Worm (Caenorhabditis elegans): Measurements from ENCODE around the gene Y79H2A.2.

Y79H2A.2 gene

ce11 chrIII:12015183-12015582 lies 15.4 kb downstream of the Y79H2A.2 start:
- TF ChIP-seq ztf-4 (tag; optimal IDR thresholded peaks at IDR 0.05) (no peak), peb-1 (tag; optimal IDR thresholded peaks at IDR 0.05) (no peak), fos-1 (tag; optimal IDR thresholded peaks at IDR 0.05) (no peak), nhr-129 (tag; optimal IDR thresholded peaks at IDR 0.05) (no peak), nhr-23 (tag; optimal IDR thresholded peaks at IDR 0.05) (no peak), nhr-12 (tag; optimal IDR thresholded peaks at IDR 0.05) (no peak), mbf-1 (tag; optimal IDR thresholded peaks at IDR 0.05) (no peak), nhr-6 (tag; optimal IDR thresholded peaks at IDR 0.05) (no peak), mdl-1 (tag; optimal IDR thresholded peaks at IDR 0.05) (no peak), sma-3 (GFP tag; optimal IDR thresholded peaks at IDR 0.05) (no peak), unc-39 (tag; optimal IDR thresholded peaks at IDR 0.05) (no peak), nhr-10 (tag; optimal IDR thresholded peaks at IDR 0.05) (no peak), ztf-11 (tag; optimal IDR thresholded peaks at IDR 0.05) (no peak), unc-62 (GFP tag; optimal IDR thresholded peaks at IDR 0.05) (no peak), ceh-82 (tag; optimal IDR thresholded peaks at IDR 0.05) (no peak), nhr-25 (tag; optimal IDR thresholded peaks at IDR 0.05) (no peak)

ce11 chrIII:12014503-12014902 lies 16.1 kb downstream of the Y79H2A.2 start:
- TF ChIP-seq nhr-25 (tag; optimal IDR thresholded peaks at IDR 0.05), result peak; percentile 72
- no peak for TF ChIP-seq blmp-1 (tag; optimal IDR thresholded peaks at IDR 0.05; ENCODE audit: insufficient read depth)
- TF ChIP-seq sem-4 (tag; optimal IDR thresholded peaks at IDR 0.05), result peak; percentile 52
- no peak for TF ChIP-seq ceh-82 (tag; optimal IDR thresholded peaks at IDR 0.05)

ce11 chrIII:12013718-12014117 lies 16.9 kb downstream of the Y79H2A.2 start:
- TF ChIP-seq elt-1 (tag; optimal IDR thresholded peaks at IDR 0.05), result no peak
- TF ChIP-seq F13H6.1 (tag; optimal IDR thresholded peaks at IDR 0.05), result no peak
- TF ChIP-seq nhr-21 (tag; optimal IDR thresholded peaks at IDR 0.05), result no peak
- no peak for TF ChIP-seq nhr-23 (tag; optimal IDR thresholded peaks at IDR 0.05)
- TF ChIP-seq zag-1 (tag; optimal IDR thresholded peaks at IDR 0.05), result no peak
- TF ChIP-seq unc-55 (GFP tag; optimal IDR thresholded peaks at IDR 0.05), result no peak
- TF ChIP-seq mbf-1 (tag; optimal IDR thresholded peaks at IDR 0.05), result no peak
- no peak for TF ChIP-seq snpc-4 (tag; optimal IDR thresholded peaks at IDR 0.05)
- TF ChIP-seq lin-13 (GFP tag; optimal IDR thresholded peaks at IDR 0.05), result no peak
- no peak for TF ChIP-seq ceh-16 (tag; optimal IDR thresholded peaks at IDR 0.05)
- TF ChIP-seq sem-4 (tag; optimal IDR thresholded peaks at IDR 0.05), result no peak
- TF ChIP-seq nhr-6 (tag; optimal IDR thresholded peaks at IDR 0.05), result no peak
- TF ChIP-seq nhr-11 (tag; optimal IDR thresholded peaks at IDR 0.05), result no peak
- no peak for TF ChIP-seq egl-27 (tag; optimal IDR thresholded peaks at IDR 0.05)
- TF ChIP-seq ztf-1 (GFP tag; conservative IDR thresholded peaks at IDR 0.05), result no peak
- TF ChIP-seq R02D3.7 (tag; optimal IDR thresholded peaks at IDR 0.05), result no peak
- no peak for TF ChIP-seq mab-5 (tag; optimal IDR thresholded peaks at IDR 0.05)
- no peak for TF ChIP-seq elt-3 (tag; optimal IDR thresholded peaks at IDR 0.05)

- TF ChIP-seq egl-27 (tag; optimal IDR thresholded peaks at IDR 0.05) (no peak), sma-3 (GFP tag; optimal IDR thresholded peaks at IDR 0.05) (peak; percentile 21), unc-55 (GFP tag; optimal IDR thresholded peaks at IDR 0.05) (no peak), F13H6.1 (tag; optimal IDR thresholded peaks at IDR 0.05) (no peak), sma-9 (GFP tag; optimal IDR thresholded peaks at IDR 0.05) (no peak), sma-9 (tag; optimal IDR thresholded peaks at IDR 0.05) (no peak), Y55F3AM.14 (GFP tag; optimal IDR thresholded peaks at IDR 0.05) (no peak), gmeb-1 (tag; optimal IDR thresholded peaks at IDR 0.05) (no peak), ama-1 (optimal IDR thresholded peaks at IDR 0.05) (no peak), nhr-25 (tag; optimal IDR thresholded peaks at IDR 0.05) (peak; percentile 52), lin-39 (tag; optimal IDR thresholded peaks at IDR 0.05) (no peak), fos-1 (tag; optimal IDR thresholded peaks at IDR 0.05) (no peak), nhr-21 (tag; optimal IDR thresholded peaks at IDR 0.05) (no peak), nhr-6 (tag; optimal IDR thresholded peaks at IDR 0.05) (no peak), sem-4 (tag; optimal IDR thresholded peaks at IDR 0.05) (peak; percentile 5), nhr-12 (tag; optimal IDR thresholded peaks at IDR 0.05) (no peak), nhr-237 (tag; optimal IDR thresholded peaks at IDR 0.05) (no peak), lin-11 (tag; optimal IDR thresholded peaks at IDR 0.05) (no peak), nhr-23 (tag; optimal IDR thresholded peaks at IDR 0.05) (no peak), mdl-1 (tag; optimal IDR thresholded peaks at IDR 0.05) (no peak), unc-62 (GFP tag; optimal IDR thresholded peaks at IDR 0.05) (no peak), mbf-1 (tag; optimal IDR thresholded peaks at IDR 0.05) (no peak), crh-2 (tag; optimal IDR thresholded peaks at IDR 0.05) (no peak), C34F6.9 (tag; optimal IDR thresholded peaks at IDR 0.05) (no peak), peb-1 (tag; optimal IDR thresholded peaks at IDR 0.05) (no peak), unc-39 (tag; optimal IDR thresholded peaks at IDR 0.05) (no peak)
Measured at ce11 chrIII:12013054-12013453, 17.5 kb downstream of the Y79H2A.2 start.
